Fruit fly (Drosophila melanogaster): Measurements from ENCODE around the gene CG46280.

dm6 chr3R:13075728-13076127, 45.3 kb upstream of the CG46280 start:
- no peak for TF ChIP-seq Abd-B (GFP tag; optimal IDR thresholded peaks at IDR 0.05)
- no peak for TF ChIP-seq h (GFP tag; optimal IDR thresholded peaks at IDR 0.05)
- no peak for TF ChIP-seq lola (GFP tag; optimal IDR thresholded peaks at IDR 0.05)
- TF ChIP-seq Vsx2 (GFP tag; optimal IDR thresholded peaks at IDR 0.05; ENCODE audit: partially characterized antibody): no peak
- no peak for TF ChIP-seq Mio (GFP tag; optimal IDR thresholded peaks at IDR 0.05)
- TF ChIP-seq OdsH (GFP tag; optimal IDR thresholded peaks at IDR 0.05): no peak
- TF ChIP-seq HLH106 (tag; optimal IDR thresholded peaks at IDR 0.05): no peak
- TF ChIP-seq dl (GFP tag; optimal IDR thresholded peaks at IDR 0.05; ENCODE audit: insufficient read depth in 1 of 2, partially characterized antibody in 2 of 2): no peak
- TF ChIP-seq Hr78 (GFP tag; optimal IDR thresholded peaks at IDR 0.05): no peak
- no peak for TF ChIP-seq Hnf4 (GFP tag; optimal IDR thresholded peaks at IDR 0.05)
- no peak for TF ChIP-seq Sp1 (GFP tag; optimal IDR thresholded peaks at IDR 0.05)
- TF ChIP-seq brk (GFP tag; optimal IDR thresholded peaks at IDR 0.05): no peak
- TF ChIP-seq foxo (GFP tag; optimal IDR thresholded peaks at IDR 0.05): no peak

Data from whole organism, wandering third instar larva.